Fruit fly (Drosophila melanogaster) S2 (cell line): ENCODE data around the gene CG17036.
A peak's percentile ranks its signal among the peaks of the same experiment; 100 is the strongest.

Experiments used
- CG8478 ChIP-seq: fragments of >200 bp; optimal IDR thresholded peaks from 2 replicates; lab custom pipeline; 2018
- CTCF ChIP-seq, 2 experiments: fragments of >200 bp; optimal IDR thresholded peaks; 2 replicates each; lab custom pipeline; 2018

The CG17036 gene

DNA sequence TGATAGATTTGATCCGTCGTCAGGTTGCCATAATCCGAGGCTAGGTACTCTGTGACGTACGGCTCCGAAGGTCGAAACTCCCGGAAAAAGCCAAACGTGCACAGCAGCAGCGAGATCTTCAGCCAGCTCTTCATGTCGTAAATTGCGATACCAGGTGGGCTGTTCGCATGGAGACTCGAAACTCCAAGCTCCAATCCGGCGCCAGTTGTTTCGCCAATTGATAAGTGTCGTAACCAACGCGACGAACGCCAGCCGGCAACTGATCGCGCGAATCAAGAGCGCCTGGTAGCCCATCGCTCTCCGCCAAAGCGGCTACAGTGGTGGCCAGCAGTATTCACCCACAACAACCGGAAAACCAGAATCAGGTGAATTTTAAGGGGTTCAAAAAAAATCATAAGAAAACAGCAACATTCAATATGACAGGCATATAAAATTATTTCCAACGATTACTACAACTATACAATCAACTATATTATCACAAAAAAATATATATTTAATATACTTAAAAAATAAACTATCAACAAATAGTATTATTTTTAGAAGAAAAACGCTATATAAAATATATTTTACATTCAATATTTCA is at the start of gene CG17036:
CG17036 (minus strand) TSS at position 366 of the 583 bp plus-strand sequence.
- no peak for TF ChIP-seq CTCF (optimal IDR thresholded peaks at IDR 0.05; lab: Kevin White, UChicago)
- no peak for TF ChIP-seq CG8478

DNA sequence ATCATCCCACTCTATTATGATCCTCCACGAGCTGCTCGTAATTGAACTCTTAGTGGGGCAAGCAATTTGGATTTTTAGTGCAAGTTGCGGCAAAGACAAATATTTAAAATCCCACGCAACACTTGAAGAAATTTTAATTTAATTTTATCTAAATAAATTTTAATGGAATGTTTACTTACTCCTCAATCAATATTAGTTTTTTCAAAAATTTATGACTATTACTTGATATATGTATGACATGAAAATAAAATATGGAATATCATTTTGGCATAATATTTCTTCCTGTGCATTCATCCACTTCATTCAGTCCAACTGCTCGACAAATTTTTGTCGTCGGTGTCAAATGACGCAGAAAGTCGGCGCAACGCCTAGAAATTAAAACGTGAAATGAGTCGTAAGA is 49.5 kb upstream of the CG17036 start:
- TF ChIP-seq CG8478: no peak
- TF ChIP-seq CTCF (optimal IDR thresholded peaks at IDR 0.05; lab: Kevin White, UChicago): no peak

dm6 chr2L:12721794-12722315 is 21.3 kb upstream of the CG17036 start, which contains the start of gene Pih1D1:
TSS of gene Pih1D1 (minus strand) at chr2L:12721843.
- TF ChIP-seq CTCF (optimal IDR thresholded peaks at IDR 0.05; lab: Kevin White, UChicago): no peak
- no peak for TF ChIP-seq CG8478

DNA sequence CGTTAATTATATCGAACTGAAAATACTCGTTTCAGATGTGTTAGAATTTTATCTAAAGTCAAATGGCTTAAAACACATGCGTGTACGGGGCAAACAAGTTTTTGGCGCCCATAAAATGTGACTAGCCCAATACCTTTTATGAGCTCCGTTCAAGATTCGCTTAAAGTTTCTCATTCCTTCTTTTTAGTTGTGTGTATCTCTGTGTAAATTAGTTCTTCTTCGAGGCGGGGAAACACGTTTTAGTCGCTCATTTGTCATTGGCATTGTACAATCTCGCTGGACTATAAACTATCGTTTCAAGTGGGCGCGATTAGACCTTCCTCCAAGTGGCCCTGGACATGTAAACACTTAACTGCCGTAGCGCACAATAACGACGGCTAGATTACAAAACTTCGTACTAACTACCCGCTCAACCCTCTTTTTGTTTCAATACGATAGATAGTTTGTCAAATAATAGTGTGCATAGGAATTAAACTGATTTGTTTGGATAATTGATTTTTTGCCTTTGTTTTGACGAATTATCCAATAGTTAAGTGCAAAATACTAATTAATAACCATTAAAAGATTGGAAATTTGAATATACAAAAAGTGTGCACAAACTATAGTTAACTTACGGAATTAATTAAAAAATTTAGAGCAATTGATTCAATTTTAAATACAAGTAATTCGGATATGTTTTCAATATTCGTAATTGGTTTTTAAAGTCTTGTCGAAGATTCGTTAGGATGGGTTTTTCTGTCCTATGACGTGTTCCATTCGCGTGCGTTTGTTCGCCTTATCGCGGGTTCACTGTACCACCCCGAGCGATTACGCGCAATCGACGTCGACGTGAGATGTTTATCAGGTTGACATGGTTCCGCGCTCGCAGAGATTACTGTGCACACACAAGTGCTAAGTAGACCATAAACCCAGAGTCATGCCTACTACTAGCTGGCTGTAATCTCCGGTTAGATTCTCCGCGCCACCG is 20.2 kb upstream of the CG17036 start:
- TF ChIP-seq CG8478 (no peak), CTCF (optimal IDR thresholded peaks at IDR 0.05; lab: Kevin White, UChicago) (no peak)

- TF ChIP-seq CTCF (optimal IDR thresholded peaks at IDR 0.05; lab: Kevin White, UChicago): no peak
- no peak for TF ChIP-seq CG8478
Measured at dm6 chr2L:12719712-12720429, 19.3 kb upstream of the CG17036 start.

DNA sequence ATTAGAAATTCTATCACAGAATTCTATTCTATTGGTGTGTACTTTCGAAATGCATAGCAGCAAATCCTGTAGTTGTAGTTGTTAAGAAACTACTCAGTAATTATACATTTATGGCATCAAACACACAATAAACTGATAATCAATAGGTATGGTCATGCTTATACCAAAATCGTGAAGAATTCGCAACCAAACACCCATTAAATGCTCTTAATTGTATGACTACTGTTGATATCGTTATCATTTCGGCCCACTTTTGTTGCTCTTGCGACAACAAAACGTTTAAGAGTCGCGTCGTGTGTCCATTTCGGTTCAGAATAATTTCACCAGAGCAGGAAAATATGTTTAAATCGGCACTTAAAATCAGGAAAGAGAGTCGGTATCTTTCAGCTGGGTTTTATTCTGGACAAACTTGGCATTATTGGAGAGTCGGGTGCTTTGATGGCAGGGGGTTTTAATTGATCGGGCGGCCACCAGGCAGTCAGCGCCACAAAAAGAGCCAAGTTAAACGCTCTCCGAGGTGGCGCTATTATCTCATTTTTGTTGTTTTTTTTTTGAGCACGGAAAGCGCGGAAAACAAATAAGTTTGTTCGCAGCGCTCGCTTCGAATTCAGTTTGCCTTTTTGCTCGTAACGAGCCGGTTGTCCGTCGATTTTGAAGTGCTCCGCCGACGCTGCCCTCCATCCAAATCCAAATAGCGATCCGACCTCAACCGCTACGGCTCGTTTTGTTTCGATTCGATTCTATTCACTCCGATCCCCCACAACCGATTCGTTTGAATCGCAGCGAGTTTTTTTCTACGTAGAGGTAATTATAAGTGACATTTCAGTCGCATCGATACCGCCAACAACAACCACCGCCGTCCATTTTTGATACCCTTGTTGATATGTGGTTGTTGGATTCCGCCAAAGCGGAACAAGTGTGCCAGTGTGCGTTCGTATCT is 18.2 kb upstream of the CG17036 start, which contains the start of gene MRP:
MRP (plus strand) TSS at position 609 of the 940 bp plus-strand sequence.
- TF ChIP-seq CTCF (optimal IDR thresholded peaks at IDR 0.05; lab: Kevin White, UChicago) (no peak), CG8478 (no peak)

DNA sequence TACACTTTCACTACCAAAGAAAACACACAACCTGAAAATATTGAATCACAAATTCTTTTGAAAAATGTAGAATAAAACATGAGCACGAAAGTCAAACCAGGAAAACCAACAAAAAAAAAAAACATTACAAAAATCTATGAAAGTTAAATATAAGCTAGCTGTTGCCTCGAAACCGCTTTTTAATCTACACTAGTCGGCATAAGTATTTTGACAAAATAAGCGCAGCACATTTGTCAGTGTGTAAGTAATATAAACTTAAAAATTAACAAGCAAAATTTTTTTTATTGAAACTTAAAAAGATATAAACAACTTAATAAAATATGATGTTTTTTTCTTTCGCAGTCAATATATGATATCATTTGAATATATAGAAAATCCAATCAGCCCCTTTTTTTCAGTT is 12.3 kb upstream of the CG17036 start, which contains the start of gene CG5787:
CG5787 (minus strand) TSS at position 101 of the 400 bp plus-strand sequence.
- TF ChIP-seq CTCF (optimal IDR thresholded peaks at IDR 0.05; lab: Kevin White, UChicago) (no peak), CG8478 (no peak)

DNA sequence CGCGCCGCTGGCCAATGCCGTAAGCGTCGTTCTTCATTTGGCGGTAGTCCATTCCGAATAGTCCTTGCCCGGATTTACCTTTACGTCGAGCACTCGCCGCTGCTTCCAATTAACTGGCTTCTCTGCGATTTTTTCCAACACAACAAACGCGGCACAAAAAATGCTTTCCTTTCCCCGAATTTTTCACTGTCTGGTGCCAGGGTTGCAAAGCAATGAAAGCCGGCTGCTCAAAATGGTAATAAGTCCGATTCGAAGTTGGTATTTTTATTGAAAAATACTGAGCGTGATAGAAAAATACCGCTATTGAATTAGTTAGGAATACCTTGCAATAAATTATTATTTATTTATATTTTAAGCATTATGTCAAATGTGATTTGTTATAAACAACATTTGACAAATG is 11.7 kb upstream of the CG17036 start:
- TF ChIP-seq CG8478 (no peak), CTCF (optimal IDR thresholded peaks at IDR 0.05; lab: Kevin White, UChicago) (no peak)

dm6 chr2L:12708576-12708975 is 8.0 kb upstream of the CG17036 start:
- no peak for TF ChIP-seq CG8478
- TF ChIP-seq CTCF (optimal IDR thresholded peaks at IDR 0.05; lab: Kevin White, UChicago): no peak

DNA sequence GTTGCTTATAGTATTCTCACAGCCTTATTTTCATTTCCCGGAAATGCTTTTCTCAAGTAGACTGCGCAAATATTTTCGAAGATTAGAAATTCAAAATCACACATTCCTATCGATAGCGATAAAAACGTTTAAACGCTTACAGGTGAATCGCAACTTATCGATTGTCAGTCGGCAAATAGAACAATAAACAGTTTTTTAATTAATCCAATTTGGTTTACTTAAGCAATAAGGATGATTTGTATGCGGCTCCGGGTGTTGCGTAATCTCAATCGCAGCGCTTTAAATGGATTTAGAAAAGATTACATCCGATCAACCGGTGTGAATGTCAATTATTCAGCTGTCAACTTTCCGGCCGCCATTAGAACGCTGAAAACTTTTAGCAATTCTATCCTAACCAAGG is 7.0 kb upstream of the CG17036 start, which contains the start of the genes CG6180 and CG15484:
CG6180 (plus strand) TSS at position 122 of the 400 bp plus-strand sequence.
CG15484 (minus strand) TSS at position 172 of the 400 bp plus-strand sequence.
- TF ChIP-seq CG8478 (no peak), CTCF (optimal IDR thresholded peaks at IDR 0.05; lab: Kevin White, UChicago) (no peak)

DNA sequence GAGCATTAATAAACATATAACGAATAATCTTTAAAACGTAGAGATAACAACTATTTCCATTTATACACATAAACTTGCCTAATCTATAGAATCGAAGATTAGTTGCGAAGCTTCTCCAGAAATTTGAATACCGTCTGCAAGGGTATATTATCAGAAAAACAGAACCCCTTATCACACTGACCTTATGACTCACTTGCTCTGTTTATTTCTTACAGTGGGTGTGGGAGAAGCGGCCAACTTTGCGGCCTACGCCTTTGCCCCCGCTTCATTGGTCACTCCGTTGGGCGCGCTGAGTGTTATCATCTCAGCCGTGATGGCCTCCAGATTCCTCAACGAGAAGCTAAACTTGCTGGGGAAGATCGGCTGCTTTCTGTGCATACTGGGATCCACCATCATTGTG is 4.8 kb upstream of the CG17036 start:
- TF ChIP-seq CTCF (optimal IDR thresholded peaks at IDR 0.05; lab: Kevin White, UChicago) (no peak), CG8478 (no peak)

DNA sequence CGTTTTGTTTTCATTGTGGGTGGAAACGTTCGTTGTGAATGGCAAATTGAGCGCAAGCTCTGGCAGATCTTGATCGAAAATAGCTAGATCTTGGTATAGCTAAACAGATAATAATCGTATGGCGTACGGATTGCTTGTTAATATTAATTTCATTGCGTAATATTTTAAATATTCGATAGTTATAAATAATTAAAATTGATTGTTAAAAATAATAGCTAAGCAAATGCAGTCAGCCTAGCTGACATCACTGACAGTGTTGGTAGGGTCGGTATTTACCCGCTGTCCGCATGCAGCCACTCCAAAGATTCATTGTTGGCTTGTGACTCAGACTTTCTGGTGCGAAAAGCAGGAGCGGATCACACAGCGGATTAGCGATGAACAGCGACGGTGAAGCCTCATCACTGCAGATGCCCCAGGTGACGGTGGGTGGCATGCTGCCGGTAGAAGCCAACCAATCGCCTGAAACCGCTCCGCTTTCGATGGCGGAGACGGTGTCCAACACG is 3.9 kb upstream of the CG17036 start, which contains the start of the genes CG5776 and spict:
CG5776 (minus strand) TSS at position 34 of the 503 bp plus-strand sequence.
spict (plus strand) TSS at position 308 of the 503 bp plus-strand sequence.
- peak in 1 of 2 experiments; percentile 15 for TF ChIP-seq CTCF (optimal IDR thresholded peaks at IDR 0.05; lab: Kevin White, UChicago)
- TF ChIP-seq CG8478: no peak

DNA sequence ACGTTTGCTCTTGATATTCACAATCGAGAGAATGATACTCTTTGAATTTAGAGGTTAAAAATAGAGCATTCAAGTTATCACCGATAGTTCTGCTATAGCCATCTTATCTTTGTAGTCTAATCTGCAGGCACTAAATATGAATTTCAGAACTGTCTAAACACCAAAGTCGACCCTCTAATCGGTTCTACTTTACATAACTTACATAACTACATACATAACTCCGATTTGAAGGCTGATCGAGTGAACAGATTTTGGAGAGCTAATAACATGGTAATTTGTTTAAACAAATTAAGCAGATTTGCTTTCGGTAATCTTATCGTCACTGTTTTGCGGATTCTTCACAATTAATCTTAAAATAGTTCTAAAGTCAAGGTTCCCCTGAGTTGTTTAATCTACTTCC is 952 bp upstream of the CG17036 start:
- TF ChIP-seq CG8478: no peak
- TF ChIP-seq CTCF (optimal IDR thresholded peaks at IDR 0.05; lab: Kevin White, UChicago): no peak
